Fruit fly (Drosophila melanogaster) whole organism, embryonic: ENCODE data around the gene CG16734.

Experiments used
- Asciz ChIP-seq: fragments of 200-800 bp; sonication (Bioruptor generic); optimal IDR thresholded peaks from 2 replicates; lab custom pipeline; 2017; ENCODE audit warnings: missing biosample characterization, mild to moderate bottlenecking, missing genetic modification characterization, missing genetic modification reagents
- Atf3 ChIP-seq: fragments of 200-800 bp; sonication (Bioruptor generic); optimal IDR thresholded peaks from 3 replicates; lab custom pipeline; 2016; ENCODE audit warnings: missing biosample characterization, missing genetic modification characterization
- Blimp-1 ChIP-seq: fragments of 200-800 bp; sonication (Bioruptor generic); optimal IDR thresholded peaks from 3 replicates; lab custom pipeline; 2018; ENCODE audit warnings: missing biosample characterization, missing genetic modification characterization, mild to moderate bottlenecking, moderate library complexity, missing genetic modification reagents
- CG10274 ChIP-seq: fragments of 200-800 bp; sonication (Bioruptor generic); optimal IDR thresholded peaks from 3 replicates; lab custom pipeline; 2017; ENCODE audit warnings: missing biosample characterization, mild to moderate bottlenecking, missing genetic modification characterization
- CG10431 ChIP-seq: fragments of 200-800 bp; sonication (Bioruptor generic); optimal IDR thresholded peaks from 3 replicates; lab custom pipeline; 2018; ENCODE audit warnings: missing biosample characterization, mild to moderate bottlenecking, missing genetic modification characterization
- CG12299 ChIP-seq: fragments of 200-800 bp; sonication (Bioruptor generic); optimal IDR thresholded peaks from 2 replicates; lab custom pipeline; 2018; ENCODE audit warnings: missing biosample characterization, mild to moderate bottlenecking, missing genetic modification characterization
- CG1529 ChIP-seq: fragments of 200-800 bp; sonication (Bioruptor generic); optimal IDR thresholded peaks from 3 replicates; lab custom pipeline; 2018; ENCODE audit warnings: missing biosample characterization, missing genetic modification characterization
- CG15696 ChIP-seq: fragments of 200-800 bp; sonication (Bioruptor generic); optimal IDR thresholded peaks from 2 replicates; lab custom pipeline; 2019; ENCODE audit warnings: missing biosample characterization, mild to moderate bottlenecking, missing genetic modification characterization, moderate library complexity
- CG1603 ChIP-seq: fragments of 200-800 bp; sonication (Bioruptor generic); optimal IDR thresholded peaks from 2 replicates; lab custom pipeline; 2019; ENCODE audit warnings: missing biosample characterization, mild to moderate bottlenecking, missing genetic modification characterization, moderate library complexity
- CG17328 ChIP-seq: fragments of 200-800 bp; sonication (Bioruptor generic); IDR thresholded peaks from 2 replicates; pipeline ENCODE4 v1.3.6; 2022; ENCODE audit warnings: missing biosample characterization, missing genetic modification characterization
- CG2129 ChIP-seq: fragments of 200-800 bp; sonication (Bioruptor generic); IDR thresholded peaks from 2 replicates; pipeline ENCODE4 v1.3.6; 2022; ENCODE audit warnings: missing biosample characterization, missing genetic modification characterization; ENCODE audit not compliant: partially characterized antibody
- CG2889 ChIP-seq: fragments of 200-800 bp; sonication (Bioruptor generic); IDR thresholded peaks from 3 replicates; pipeline ENCODE4 v1.3.6; 2022; ENCODE audit warnings: missing biosample characterization, missing genetic modification characterization
- CG34224 ChIP-seq: fragments of 200-800 bp; sonication (Bioruptor generic); IDR thresholded peaks from 3 replicates; pipeline ENCODE4 v1.3.6; 2022; ENCODE audit warnings: missing biosample characterization, missing genetic modification characterization; ENCODE audit not compliant: partially characterized antibody
- CG6683 ChIP-seq: fragments of 200-800 bp; sonication (Bioruptor generic); optimal IDR thresholded peaks from 2 replicates; lab custom pipeline; 2017; ENCODE audit warnings: missing biosample characterization, mild to moderate bottlenecking, missing genetic modification characterization, missing genetic modification reagents
- CG6813 ChIP-seq: fragments of 200-800 bp; sonication (Bioruptor generic); optimal IDR thresholded peaks from 2 replicates; lab custom pipeline; 2017; ENCODE audit warnings: missing biosample characterization, missing genetic modification characterization, mild to moderate bottlenecking, moderate library complexity, missing genetic modification reagents
- CG7556 ChIP-seq: fragments of 200-800 bp; sonication (Bioruptor generic); optimal IDR thresholded peaks from 2 replicates; lab custom pipeline; 2017; ENCODE audit warnings: missing biosample characterization, mild to moderate bottlenecking, missing genetic modification characterization
- CG7745 ChIP-seq: fragments of 200-800 bp; sonication (Bioruptor generic); optimal IDR thresholded peaks from 2 replicates; lab custom pipeline; 2018; ENCODE audit warnings: missing biosample characterization, mild to moderate bottlenecking, missing genetic modification characterization, moderate library complexity
- CG9215 ChIP-seq: fragments of 200-800 bp; sonication (Bioruptor generic); IDR thresholded peaks from 2 replicates; pipeline ENCODE4 v1.3.6; 2022; ENCODE audit warnings: missing biosample characterization, missing genetic modification characterization
- CHES-1-like ChIP-seq: fragments of 200-800 bp; sonication (Bioruptor generic); optimal IDR thresholded peaks from 2 replicates; lab custom pipeline; 2016; ENCODE audit warnings: missing biosample characterization, missing genetic modification characterization
- Deaf1 ChIP-seq: fragments of 200-800 bp; optimal IDR thresholded peaks from 3 replicates; lab custom pipeline; 2019; ENCODE audit warnings: missing biosample characterization, mild to moderate bottlenecking, missing genetic modification characterization, moderate library complexity
- Dip3 ChIP-seq: fragments of 200-800 bp; sonication (Bioruptor generic); optimal IDR thresholded peaks from 3 replicates; lab custom pipeline; 2016; ENCODE audit warnings: missing biosample characterization, missing genetic modification characterization
- Gug ChIP-seq: fragments of 200-800 bp; sonication (Bioruptor generic); IDR thresholded peaks from 4 replicates; pipeline ENCODE4 v1.3.6; 2022; ENCODE audit warnings: missing biosample characterization, missing genetic modification characterization
- Hmx ChIP-seq: fragments of 200-800 bp; sonication (Bioruptor generic); optimal IDR thresholded peaks from 2 replicates; lab custom pipeline; 2016; ENCODE audit warnings: missing biosample characterization, missing genetic modification characterization
- Lim3 ChIP-seq: fragments of 200-800 bp; sonication (Bioruptor generic); IDR thresholded peaks from 2 replicates; pipeline ENCODE4 v1.3.6; 2022; ENCODE audit warnings: missing biosample characterization, missing genetic modification characterization
- Med ChIP-seq: fragments of 200-800 bp; sonication (Bioruptor generic); peaks from one replicate; lab custom pipeline; 2016; ENCODE audit warnings: missing biosample characterization, missing genetic modification characterization, mild to moderate bottlenecking, inconsistent platforms, moderate library complexity
- Trl ChIP-seq, 3 experiments: fragments of >200 bp in 2 of 3; fragments of 200-800 bp in 1 of 3; sonication (Bioruptor generic) in 1 of 3; optimal IDR thresholded peaks; 2 replicates in 1 of 3; 3 replicates in 2 of 3; lab custom pipeline; 2016 to 2017; ENCODE audit warnings: missing biosample characterization in 1 of 3, missing genetic modification characterization in 1 of 3
- Vsx1 ChIP-seq: fragments of 200-800 bp; sonication (Bioruptor generic); optimal IDR thresholded peaks from 2 replicates; lab custom pipeline; 2017; ENCODE audit warnings: missing biosample characterization, mild to moderate bottlenecking, missing genetic modification characterization, missing genetic modification reagents
- btn ChIP-seq: fragments of 200-800 bp; sonication (Bioruptor generic); optimal IDR thresholded peaks from 2 replicates; lab custom pipeline; 2016; ENCODE audit warnings: missing biosample characterization, missing genetic modification characterization
- cato ChIP-seq: fragments of 200-800 bp; sonication (Bioruptor generic); optimal IDR thresholded peaks from 2 replicates; lab custom pipeline; 2016; ENCODE audit warnings: missing biosample characterization, missing genetic modification characterization, borderline replicate concordance
- caup ChIP-seq: fragments of 200-800 bp; sonication (Bioruptor generic); optimal IDR thresholded peaks from 3 replicates; lab custom pipeline; 2017; ENCODE audit warnings: missing biosample characterization, mild to moderate bottlenecking, missing genetic modification characterization, moderate library complexity; ENCODE audit not compliant: severe bottlenecking
- croc ChIP-seq: fragments of 200-800 bp; sonication (Bioruptor generic); conservative IDR thresholded peaks from 3 replicates; pipeline ENCODE4 v1.3.6; 2022; ENCODE audit warnings: missing biosample characterization, missing genetic modification characterization
- crol ChIP-seq: fragments of 200-800 bp; sonication (Bioruptor generic); IDR thresholded peaks from 2 replicates; pipeline ENCODE4 v1.3.6; 2022; ENCODE audit warnings: missing biosample characterization, missing genetic modification characterization
- dan ChIP-seq: fragments of 200-800 bp; sonication (Bioruptor generic); IDR thresholded peaks from 2 replicates; pipeline ENCODE4 v1.3.6; 2022; ENCODE audit warnings: missing biosample characterization, missing genetic modification characterization
- dimm ChIP-seq: fragments of 200-800 bp; sonication (Bioruptor generic); IDR thresholded peaks from 2 replicates; pipeline ENCODE4 v1.3.6; 2022; ENCODE audit warnings: missing biosample characterization, missing genetic modification characterization
- dpn ChIP-seq, 2 experiments: fragments of 200-800 bp; sonication (Bioruptor generic); optimal IDR thresholded peaks; 3 replicates each; lab custom pipeline; 2016; ENCODE audit warnings: missing biosample characterization in 2 of 2, missing genetic modification characterization in 2 of 2
- gcm ChIP-seq: fragments of 200-800 bp; sonication (Bioruptor generic); optimal IDR thresholded peaks from 2 replicates; lab custom pipeline; 2019; ENCODE audit warnings: missing biosample characterization, mild to moderate bottlenecking, missing genetic modification characterization, moderate library complexity
- hb ChIP-seq: fragments of 200-800 bp; sonication (Bioruptor generic); IDR thresholded peaks from 3 replicates; pipeline ENCODE4 v1.3.6; 2022; ENCODE audit warnings: missing biosample characterization, missing genetic modification characterization; ENCODE audit not compliant: partially characterized antibody
- hkb ChIP-seq, 2 experiments: fragments of 200-800 bp in 1 of 2; fragments of >200 bp in 1 of 2; sonication (Bioruptor generic) in 1 of 2; IDR thresholded peaks in 1 of 2; optimal IDR thresholded peaks in 1 of 2; 2 replicates each; pipeline versions ENCODE4 v1.3.6 to Lab custom; 2017 to 2022; ENCODE audit warnings: missing biosample characterization in 1 of 2, missing genetic modification characterization in 1 of 2
- lola ChIP-seq, 3 experiments: fragments of >200 bp in 2 of 3; fragments of 200-800 bp in 1 of 3; sonication (Bioruptor generic) in 1 of 3; optimal IDR thresholded peaks; 2 replicates each; lab custom pipeline; 2017 to 2019; ENCODE audit warnings: missing biosample characterization in 3 of 3, missing genetic modification characterization in 3 of 3, mild to moderate bottlenecking in 1 of 3, moderate library complexity in 1 of 3
- nerfin-1 ChIP-seq: fragments of 200-800 bp; sonication (Bioruptor generic); optimal IDR thresholded peaks from 3 replicates; lab custom pipeline; 2019; ENCODE audit warnings: missing biosample characterization, mild to moderate bottlenecking, missing genetic modification characterization, moderate library complexity
- oc ChIP-seq: fragments of 200-800 bp; sonication (Bioruptor generic); optimal IDR thresholded peaks from 2 replicates; lab custom pipeline; 2018; ENCODE audit warnings: missing biosample characterization, mild to moderate bottlenecking, missing genetic modification characterization, moderate library complexity
- org-1 ChIP-seq: fragments of 200-800 bp; sonication (Bioruptor generic); optimal IDR thresholded peaks from 2 replicates; lab custom pipeline; 2017; ENCODE audit warnings: missing biosample characterization, missing genetic modification characterization
- sens ChIP-seq: fragments of 200-800 bp; sonication (Bioruptor generic); peaks from one replicate; lab custom pipeline; 2016; ENCODE audit warnings: missing biosample characterization, missing genetic modification characterization
- sens-2 ChIP-seq: fragments of 200-800 bp; sonication (Bioruptor generic); IDR thresholded peaks from 2 replicates; pipeline ENCODE4 v1.3.6; 2022; ENCODE audit warnings: missing biosample characterization, missing genetic modification characterization
- sqz ChIP-seq: fragments of 200-800 bp; sonication (Bioruptor generic); optimal IDR thresholded peaks from 3 replicates; lab custom pipeline; 2018; ENCODE audit warnings: missing biosample characterization, mild to moderate bottlenecking, missing genetic modification characterization
- tin ChIP-seq: fragments of 200-800 bp; sonication (Bioruptor generic); optimal IDR thresholded peaks from 3 replicates; lab custom pipeline; 2016; ENCODE audit warnings: missing biosample characterization, missing genetic modification characterization
- toy ChIP-seq: fragments of 200-800 bp; sonication (Bioruptor generic); IDR thresholded peaks from 2 replicates; pipeline ENCODE4 v1.3.6; 2022; ENCODE audit warnings: missing biosample characterization, missing genetic modification characterization
- trem ChIP-seq: fragments of 200-800 bp; optimal IDR thresholded peaks from 3 replicates; lab custom pipeline; 2019; ENCODE audit warnings: missing biosample characterization, mild to moderate bottlenecking, missing genetic modification characterization, moderate library complexity
- ttk ChIP-seq: fragments of 200-800 bp; sonication (Bioruptor generic); IDR thresholded peaks from 2 replicates; pipeline ENCODE4 v2.1.2; 2022; ENCODE audit warnings: missing biosample characterization, missing genetic modification characterization
- zfh2 ChIP-seq: fragments of 200-800 bp; sonication (Bioruptor generic); optimal IDR thresholded peaks from 2 replicates; lab custom pipeline; 2016; ENCODE audit warnings: missing biosample characterization, missing genetic modification characterization

The CG16734 gene

DNA sequence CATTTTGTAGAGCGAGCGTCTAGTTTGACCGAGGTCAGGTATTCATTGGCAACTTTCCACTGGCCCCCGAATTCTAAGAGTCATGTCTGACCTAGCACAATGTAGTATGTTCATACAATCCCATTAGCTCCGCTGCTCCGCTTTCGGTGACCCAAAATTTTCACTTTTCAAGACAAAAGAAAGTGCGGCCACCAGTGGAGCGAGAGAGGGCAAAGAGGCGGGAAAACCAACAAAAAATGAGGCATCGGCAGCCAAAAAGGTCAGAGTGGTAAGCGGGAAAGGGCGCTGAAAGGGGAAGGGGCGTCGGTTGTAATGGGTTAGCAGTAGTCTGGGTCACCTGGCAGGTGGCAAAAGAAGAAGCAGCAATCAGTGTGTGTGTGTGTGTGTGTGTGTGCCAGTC is 39.3 kb upstream of the CG16734 start (continued):
- no peak for TF ChIP-seq CG17328 (GFP tag; lab: Robert Waterston, UW)
- no peak for TF ChIP-seq Gug (GFP tag; lab: Robert Waterston, UW)
- no peak for TF ChIP-seq Asciz (GFP tag; lab: Kevin White, UChicago)
- no peak for TF ChIP-seq org-1
- TF ChIP-seq Atf3 (GFP tag; lab: Kevin White, UChicago), result no peak
- no peak for TF ChIP-seq dpn (GFP tag; optimal IDR thresholded peaks at IDR 0.05; lab: Kevin White, UChicago)
- TF ChIP-seq btn (GFP tag; lab: Kevin White, UChicago), result no peak
- peak; percentile 25 for TF ChIP-seq trem (tag; lab: Kevin White, UChicago)
- no peak for TF ChIP-seq CHES-1-like (GFP tag; lab: Kevin White, UChicago)
- TF ChIP-seq zfh2, result no peak
- no peak for TF ChIP-seq Deaf1 (tag; lab: Kevin White, UChicago)
- TF ChIP-seq CG2129, result no peak
- peak; percentile 36 for TF ChIP-seq CG7745
- no peak for TF ChIP-seq croc (GFP tag; lab: Robert Waterston, UW)
- TF ChIP-seq gcm (GFP tag; lab: Kevin White, UChicago), result no peak
- TF ChIP-seq CG1529 (GFP tag; lab: Kevin White, UChicago), result peak; percentile 1
- TF ChIP-seq hb (GFP tag; lab: Robert Waterston, UW), result no peak
- no peak for TF ChIP-seq CG7556 (GFP tag; lab: Kevin White, UChicago)
- TF ChIP-seq Dip3 (GFP tag; lab: Kevin White, UChicago), result no peak
- no peak for TF ChIP-seq ttk (GFP tag; lab: Robert Waterston, UW)
- TF ChIP-seq Hmx (GFP tag; lab: Kevin White, UChicago), result no peak
- peak; percentile 66 for TF ChIP-seq crol
- TF ChIP-seq Lim3 (GFP tag; lab: Robert Waterston, UW), result no peak
- no peak for TF ChIP-seq tin (GFP tag; lab: Kevin White, UChicago)
- no peak for TF ChIP-seq Vsx1
- peak; percentile 38 for TF ChIP-seq Med (GFP tag; lab: Kevin White, UChicago)
- peak in 1 of 3 experiments; percentile 6 for TF ChIP-seq lola (GFP tag; optimal IDR thresholded peaks at IDR 0.05; lab: Kevin White, UChicago)
- TF ChIP-seq CG6683, result no peak
- TF ChIP-seq oc, result peak; percentile 46
- no peak for TF ChIP-seq CG15696 (tag; lab: Kevin White, UChicago)
- TF ChIP-seq sens-2 (GFP tag; lab: Robert Waterston, UW), result no peak
- TF ChIP-seq CG34224, result no peak
- TF ChIP-seq caup (GFP tag; lab: Kevin White, UChicago), result no peak
- TF ChIP-seq dimm (GFP tag; lab: Robert Waterston, UW), result no peak
- no peak for TF ChIP-seq CG12299
- no peak for TF ChIP-seq CG6813 (GFP tag; lab: Kevin White, UChicago)
- TF ChIP-seq Trl (optimal IDR thresholded peaks at IDR 0.05; lab: Kevin White, UChicago), result no peak
- TF ChIP-seq Trl (GFP tag; optimal IDR thresholded peaks at IDR 0.05; lab: Kevin White, UChicago), result no peak
- no peak for TF ChIP-seq CG9215 (GFP tag; lab: Robert Waterston, UW)
- peak; percentile 18 for TF ChIP-seq CG1603 (tag; lab: Kevin White, UChicago)
- no peak for TF ChIP-seq CG2889 (GFP tag; lab: Robert Waterston, UW)
- TF ChIP-seq sens (GFP tag; lab: Kevin White, UChicago), result peak; percentile 60
- no peak for TF ChIP-seq toy (GFP tag; lab: Robert Waterston, UW)
- peak; percentile 10 for TF ChIP-seq sqz (GFP tag; lab: Kevin White, UChicago)
- TF ChIP-seq hkb (optimal IDR thresholded peaks at IDR 0.05; lab: Kevin White, UChicago), result no peak
- TF ChIP-seq hkb (GFP tag; IDR thresholded peaks at IDR 0.05; lab: Robert Waterston, UW), result no peak
- no peak for TF ChIP-seq cato (GFP tag; lab: Kevin White, UChicago)
- TF ChIP-seq dan (GFP tag; lab: Robert Waterston, UW), result no peak
- peak; percentile 100 for TF ChIP-seq Blimp-1 (GFP tag; lab: Kevin White, UChicago)
- no peak for TF ChIP-seq nerfin-1 (tag; lab: Kevin White, UChicago)
- peak; percentile 47 for TF ChIP-seq CG10431
- TF ChIP-seq CG10274 (GFP tag; lab: Kevin White, UChicago), result no peak
